Worm (Caenorhabditis elegans) whole organism, L4/young adult: ENCODE measurements around the gene F34H10.4.

ENCODE experiments used
- dao-5 ChIP-seq: sonication (generic microtip); optimal IDR thresholded peaks from 2 replicates; lab custom pipeline; 2016; ENCODE audit warnings: missing genotype, missing genetic modification characterization, moderate library complexity, missing compliant biosample characterization
- him-1 ChIP-seq: sonication (generic microtip); optimal IDR thresholded peaks from 2 replicates; lab custom pipeline; 2016; ENCODE audit warnings: missing genotype, missing genetic modification reagents, missing genetic modification characterization, missing compliant biosample characterization

DNA sequence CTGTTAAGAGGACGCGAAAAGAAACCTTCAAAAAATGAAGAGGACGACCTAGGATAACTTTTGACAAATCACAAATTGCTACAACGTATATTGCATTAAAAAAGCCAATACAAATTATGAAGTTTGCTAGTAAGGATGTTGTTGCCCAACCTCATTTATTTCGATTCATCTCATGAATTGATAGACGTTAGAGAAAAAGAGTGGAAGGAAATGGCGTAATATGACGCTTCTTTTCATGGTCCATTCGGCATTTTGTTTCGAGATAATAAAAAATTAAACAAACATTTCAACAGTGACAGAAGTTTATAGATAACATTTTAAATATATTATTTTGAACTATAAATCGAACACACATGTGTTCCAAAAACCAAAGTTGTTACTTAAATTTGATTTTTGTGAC, 7.4 kb upstream of the F34H10.4 start:
- TF ChIP-seq him-1: no peak
- TF ChIP-seq dao-5: no peak
